Worm (Caenorhabditis elegans) whole organism, L2 larva: ENCODE measurements around the gene C52E4.12.

Source experiments
- ama-1 ChIP-seq: fragments of 150-350 bp; optimal IDR thresholded peaks from 2 replicates; lab custom pipeline; 2018; ENCODE audit warnings: inconsistent platforms
- egl-27 ChIP-seq: sonication (generic microtip); optimal IDR thresholded peaks from 3 replicates; lab custom pipeline; 2017; ENCODE audit warnings: missing biosample characterization, missing genetic modification reagents, missing genetic modification characterization
- elt-3 ChIP-seq: sonication (generic microtip); optimal IDR thresholded peaks from 2 replicates; lab custom pipeline; 2017; ENCODE audit warnings: missing biosample characterization, missing genetic modification characterization
- lin-13 ChIP-seq: fragments of 150-350 bp; optimal IDR thresholded peaks from 2 replicates; lab custom pipeline; 2014; ENCODE audit warnings: missing biosample characterization, missing genetic modification reagents, missing genetic modification characterization
- mbf-1 ChIP-seq: sonication (generic microtip); optimal IDR thresholded peaks from 2 replicates; lab custom pipeline; 2017; ENCODE audit warnings: missing biosample characterization, missing genetic modification characterization
- nhr-237 ChIP-seq: fragments of 150-350 bp; optimal IDR thresholded peaks from 2 replicates; lab custom pipeline; 2014; ENCODE audit warnings: missing biosample characterization, missing genetic modification characterization
- nhr-25 ChIP-seq: fragments of 150-350 bp; sonication (generic microtip); optimal IDR thresholded peaks from 3 replicates; lab custom pipeline; 2014; ENCODE audit warnings: missing biosample characterization, missing genetic modification characterization
- skn-1 ChIP-seq: sonication (generic microtip); optimal IDR thresholded peaks from 2 replicates; lab custom pipeline; 2017; ENCODE audit warnings: missing biosample characterization, missing genetic modification characterization
- snpc-4 ChIP-seq: fragments of 150-350 bp; optimal IDR thresholded peaks from 2 replicates; lab custom pipeline; 2014; ENCODE audit warnings: missing biosample characterization, missing genetic modification characterization
- ztf-1 ChIP-seq: fragments of 200-800 bp; sonication (Bioruptor generic); conservative IDR thresholded peaks from 2 replicates; pipeline ENCODE4 v1.3.6; 2022; ENCODE audit warnings: missing genetic modification characterization, missing compliant biosample characterization
- ztf-11 ChIP-seq: sonication (generic microtip); optimal IDR thresholded peaks from 2 replicates; lab custom pipeline; 2017; ENCODE audit warnings: missing biosample characterization, missing genetic modification characterization

ce11 chrV:11995862-11996261, at the start of gene C52E4.12:
- TF ChIP-seq lin-13 (GFP tag; lab: Kevin White, UChicago) (no peak), ama-1 (no peak), ztf-11 (tag; lab: Kevin White, UChicago) (no peak), nhr-25 (tag; lab: Kevin White, UChicago) (no peak), nhr-237 (tag; lab: Kevin White, UChicago) (no peak), mbf-1 (tag; lab: Kevin White, UChicago) (no peak), elt-3 (tag; lab: Kevin White, UChicago) (no peak), snpc-4 (tag; lab: Kevin White, UChicago) (no peak), ztf-1 (GFP tag; lab: Robert Waterston, UW) (no peak), skn-1 (tag; lab: Kevin White, UChicago) (no peak), egl-27 (tag; lab: Kevin White, UChicago) (no peak)
